Fruit fly (Drosophila melanogaster) whole organism, embryonic: ENCODE results near the gene CG46439.

Experiments used
- Ada2b ChIP-seq: fragments of 200-800 bp; sonication (Bioruptor generic); IDR thresholded peaks from 2 replicates; pipeline ENCODE4 v1.3.6; 2022; ENCODE audit warnings: missing biosample characterization, missing genetic modification characterization
- Asciz ChIP-seq: fragments of 200-800 bp; sonication (Bioruptor generic); optimal IDR thresholded peaks from 2 replicates; lab custom pipeline; 2017; ENCODE audit warnings: missing biosample characterization, mild to moderate bottlenecking, missing genetic modification characterization, missing genetic modification reagents
- CG10274 ChIP-seq: fragments of 200-800 bp; sonication (Bioruptor generic); optimal IDR thresholded peaks from 3 replicates; lab custom pipeline; 2017; ENCODE audit warnings: missing biosample characterization, mild to moderate bottlenecking, missing genetic modification characterization
- CG10431 ChIP-seq: fragments of 200-800 bp; sonication (Bioruptor generic); optimal IDR thresholded peaks from 3 replicates; lab custom pipeline; 2018; ENCODE audit warnings: missing biosample characterization, mild to moderate bottlenecking, missing genetic modification characterization
- CG11504 ChIP-seq: fragments of 200-800 bp; sonication (Bioruptor generic); optimal IDR thresholded peaks from 3 replicates; lab custom pipeline; 2019; ENCODE audit warnings: missing biosample characterization, mild to moderate bottlenecking, missing genetic modification characterization, moderate library complexity
- CG12071 ChIP-seq: fragments of 200-800 bp; sonication (Bioruptor generic); optimal IDR thresholded peaks from 3 replicates; lab custom pipeline; 2018; ENCODE audit warnings: missing biosample characterization, mild to moderate bottlenecking, missing genetic modification characterization
- CG12104 ChIP-seq: fragments of 200-800 bp; sonication (Bioruptor generic); optimal IDR thresholded peaks from 3 replicates; lab custom pipeline; 2016; ENCODE audit warnings: missing biosample characterization, missing genetic modification characterization
- CG12219 ChIP-seq: fragments of 200-800 bp; sonication (Bioruptor generic); optimal IDR thresholded peaks from 3 replicates; lab custom pipeline; 2018; ENCODE audit warnings: missing biosample characterization, mild to moderate bottlenecking, missing genetic modification characterization
- CG12659 ChIP-seq: fragments of 200-800 bp; sonication (Bioruptor generic); optimal IDR thresholded peaks from 3 replicates; lab custom pipeline; 2017; ENCODE audit warnings: mild to moderate bottlenecking, missing biosample characterization, missing genetic modification reagents, missing genetic modification characterization
- CG15011 ChIP-seq: fragments of 200-800 bp; sonication (Bioruptor generic); optimal IDR thresholded peaks from 3 replicates; lab custom pipeline; 2018; ENCODE audit warnings: missing biosample characterization, mild to moderate bottlenecking, missing genetic modification characterization
- CG1647 ChIP-seq: fragments of 200-800 bp; sonication (Bioruptor generic); optimal IDR thresholded peaks from 3 replicates; lab custom pipeline; 2016; ENCODE audit warnings: missing biosample characterization, missing genetic modification characterization
- CG30403 ChIP-seq: fragments of 200-800 bp; sonication (Bioruptor generic); optimal IDR thresholded peaks from 3 replicates; lab custom pipeline; 2016; ENCODE audit warnings: missing biosample characterization, missing genetic modification characterization
- CG3281 ChIP-seq: fragments of 200-800 bp; sonication (Bioruptor generic); optimal IDR thresholded peaks from 3 replicates; lab custom pipeline; 2017; ENCODE audit warnings: missing biosample characterization, mild to moderate bottlenecking, missing genetic modification characterization
- CG3838 ChIP-seq: fragments of 200-800 bp; sonication (Bioruptor generic); optimal IDR thresholded peaks from 3 replicates; lab custom pipeline; 2016; ENCODE audit warnings: missing biosample characterization, missing genetic modification characterization
- CG42726 ChIP-seq: fragments of 200-800 bp; sonication (Bioruptor generic); IDR thresholded peaks from 2 replicates; pipeline ENCODE4 v1.3.6; 2022; ENCODE audit warnings: missing biosample characterization, missing genetic modification characterization; ENCODE audit not compliant: partially characterized antibody
- CG4328 ChIP-seq: fragments of 200-800 bp; sonication (Bioruptor generic); optimal IDR thresholded peaks from 3 replicates; lab custom pipeline; 2017; ENCODE audit warnings: missing biosample characterization, missing genetic modification reagents, missing genetic modification characterization
- CG4424 ChIP-seq: fragments of 200-800 bp; sonication (Bioruptor generic); optimal IDR thresholded peaks from 3 replicates; lab custom pipeline; 2016; ENCODE audit warnings: missing biosample characterization, missing genetic modification characterization
- CG4730 ChIP-seq: fragments of 200-800 bp; sonication (Bioruptor generic); IDR thresholded peaks from 2 replicates; pipeline ENCODE4 v1.3.6; 2022; ENCODE audit warnings: missing biosample characterization, missing genetic modification characterization
- CG8290 ChIP-seq, 3 experiments: fragments of 200-800 bp; sonication (Bioruptor generic); optimal IDR thresholded peaks; 2 replicates each; lab custom pipeline; 2016 to 2019; ENCODE audit warnings: missing biosample characterization in 3 of 3, missing genetic modification characterization in 3 of 3, mild to moderate bottlenecking in 2 of 3, moderate library complexity in 1 of 3
- CG8359 ChIP-seq: fragments of 200-800 bp; sonication (Bioruptor generic); optimal IDR thresholded peaks from 2 replicates; lab custom pipeline; 2017; ENCODE audit warnings: missing biosample characterization, mild to moderate bottlenecking, missing genetic modification characterization, borderline replicate concordance
- CG9797 ChIP-seq: fragments of 200-800 bp; sonication (Bioruptor generic); optimal IDR thresholded peaks from 3 replicates; lab custom pipeline; 2018; ENCODE audit warnings: missing biosample characterization, mild to moderate bottlenecking, missing genetic modification characterization
- Dref ChIP-seq: fragments of 200-800 bp; sonication (Bioruptor generic); IDR thresholded peaks from 2 replicates; pipeline ENCODE4 v1.3.6; 2022; ENCODE audit warnings: missing biosample characterization, missing genetic modification characterization
- Eip74EF ChIP-seq, 2 experiments: fragments of 200-800 bp in 1 of 2; fragments of >200 bp in 1 of 2; sonication (Bioruptor generic) in 1 of 2; optimal IDR thresholded peaks; 2 replicates each; lab custom pipeline; 2017 to 2019; ENCODE audit warnings: missing biosample characterization in 2 of 2, missing genetic modification characterization in 2 of 2, mild to moderate bottlenecking in 1 of 2, moderate library complexity in 1 of 2
- Ets65A ChIP-seq: fragments of 200-800 bp; sonication (Bioruptor generic); peaks from one replicate; lab custom pipeline; 2016; ENCODE audit warnings: missing biosample characterization, missing genetic modification characterization
- Fer1 ChIP-seq: fragments of 200-800 bp; sonication (Bioruptor generic); optimal IDR thresholded peaks from 2 replicates; lab custom pipeline; 2017; ENCODE audit warnings: missing biosample characterization, mild to moderate bottlenecking, missing genetic modification characterization
- Nf-YC ChIP-seq: fragments of 200-800 bp; optimal IDR thresholded peaks from 3 replicates; lab custom pipeline; 2019; ENCODE audit warnings: missing biosample characterization, mild to moderate bottlenecking, missing genetic modification characterization, moderate library complexity
- Side ChIP-seq: fragments of 200-800 bp; sonication (Bioruptor generic); optimal IDR thresholded peaks from 2 replicates; lab custom pipeline; 2016; ENCODE audit warnings: missing biosample characterization, missing genetic modification characterization
- Tbp ChIP-seq: fragments of >200 bp; optimal IDR thresholded peaks from 2 replicates; lab custom pipeline; 2018; ENCODE audit warnings: missing biosample characterization, missing genetic modification characterization
- ab ChIP-seq: fragments of 200-800 bp; sonication (Bioruptor generic); optimal IDR thresholded peaks from 2 replicates; lab custom pipeline; 2016; ENCODE audit warnings: missing biosample characterization, missing genetic modification characterization
- br ChIP-seq: fragments of >200 bp; optimal IDR thresholded peaks from 2 replicates; lab custom pipeline; 2017
- cwo ChIP-seq: fragments of 200-800 bp; sonication (Bioruptor generic); optimal IDR thresholded peaks from 3 replicates; lab custom pipeline; 2017; ENCODE audit warnings: missing biosample characterization, missing genetic modification characterization, mild to moderate bottlenecking, moderate library complexity, missing genetic modification reagents
- dati ChIP-seq: fragments of 200-800 bp; sonication (Bioruptor generic); IDR thresholded peaks from 2 replicates; pipeline ENCODE4 v1.3.6; 2022; ENCODE audit warnings: missing biosample characterization, missing genetic modification characterization
- dmrt11E ChIP-seq: fragments of 200-800 bp; sonication (Bioruptor generic); optimal IDR thresholded peaks from 3 replicates; lab custom pipeline; 2018; ENCODE audit warnings: missing biosample characterization, mild to moderate bottlenecking, missing genetic modification characterization, moderate library complexity
- gcm2 ChIP-seq: fragments of 200-800 bp; sonication (Bioruptor generic); optimal IDR thresholded peaks from 2 replicates; lab custom pipeline; 2016; ENCODE audit warnings: missing biosample characterization, missing genetic modification characterization
- h ChIP-seq: fragments of >200 bp; optimal IDR thresholded peaks from 2 replicates; lab custom pipeline; 2017
- hkb ChIP-seq, 2 experiments: fragments of 200-800 bp in 1 of 2; fragments of >200 bp in 1 of 2; sonication (Bioruptor generic) in 1 of 2; IDR thresholded peaks in 1 of 2; optimal IDR thresholded peaks in 1 of 2; 2 replicates each; pipeline versions ENCODE4 v1.3.6 to Lab custom; 2017 to 2022; ENCODE audit warnings: missing biosample characterization in 1 of 2, missing genetic modification characterization in 1 of 2
- lbe ChIP-seq: fragments of 200-800 bp; sonication (Bioruptor generic); optimal IDR thresholded peaks from 2 replicates; lab custom pipeline; 2016; ENCODE audit warnings: missing biosample characterization, mild to moderate bottlenecking, missing genetic modification characterization
- mirr ChIP-seq: fragments of 200-800 bp; sonication (Bioruptor generic); optimal IDR thresholded peaks from 3 replicates; lab custom pipeline; 2018; ENCODE audit warnings: missing biosample characterization, mild to moderate bottlenecking, missing genetic modification characterization
- org-1 ChIP-seq: fragments of 200-800 bp; sonication (Bioruptor generic); optimal IDR thresholded peaks from 2 replicates; lab custom pipeline; 2017; ENCODE audit warnings: missing biosample characterization, missing genetic modification characterization
- pho ChIP-seq: fragments of 200-800 bp; sonication (Bioruptor generic); optimal IDR thresholded peaks from 2 replicates; lab custom pipeline; 2016; ENCODE audit warnings: missing biosample characterization, missing genetic modification characterization
- phol ChIP-seq: fragments of 200-800 bp; sonication (Bioruptor generic); optimal IDR thresholded peaks from 3 replicates; lab custom pipeline; 2018; ENCODE audit warnings: missing biosample characterization, mild to moderate bottlenecking, missing genetic modification characterization, moderate library complexity
- pum ChIP-seq: fragments of 200-800 bp; sonication (Bioruptor generic); optimal IDR thresholded peaks from 2 replicates; lab custom pipeline; 2016; ENCODE audit warnings: missing biosample characterization, missing genetic modification characterization
- sens ChIP-seq: fragments of 200-800 bp; sonication (Bioruptor generic); peaks from one replicate; lab custom pipeline; 2016; ENCODE audit warnings: missing biosample characterization, missing genetic modification characterization
- shn ChIP-seq: fragments of 200-800 bp; sonication (Bioruptor generic); optimal IDR thresholded peaks from 3 replicates; lab custom pipeline; 2016; ENCODE audit warnings: missing biosample characterization, missing genetic modification characterization
- sisA ChIP-seq: fragments of 200-800 bp; sonication (Bioruptor generic); IDR thresholded peaks from 2 replicates; pipeline ENCODE4 v1.3.6; 2022; ENCODE audit warnings: missing biosample characterization, missing genetic modification characterization
- slbo ChIP-seq: fragments of 200-800 bp; sonication (Bioruptor generic); IDR thresholded peaks from 2 replicates; pipeline ENCODE4 v1.3.6; 2022; ENCODE audit warnings: missing biosample characterization, missing genetic modification characterization
- so ChIP-seq: fragments of 200-800 bp; sonication (Bioruptor generic); IDR thresholded peaks from 3 replicates; pipeline ENCODE4 v1.3.6; 2022; ENCODE audit warnings: missing biosample characterization, missing genetic modification characterization
- tgo ChIP-seq: fragments of 200-800 bp; sonication (Bioruptor generic); IDR thresholded peaks from 3 replicates; pipeline ENCODE4 v1.3.6; 2022; ENCODE audit warnings: missing biosample characterization, missing genetic modification characterization
- ttk ChIP-seq: fragments of 200-800 bp; sonication (Bioruptor generic); IDR thresholded peaks from 2 replicates; pipeline ENCODE4 v2.1.2; 2022; ENCODE audit warnings: missing biosample characterization, missing genetic modification characterization

Gene CG46439

dm6 chr3L:11118627-11119395, 22.8 kb upstream of the CG46439 start (continued):
- TF ChIP-seq CG1647 (peak; percentile 47), CG15011 (peak; percentile 75), CG3838 (peak; percentile 73), org-1 (GFP tag; lab: Kevin White, UChicago) (peak; percentile 75), CG12219 (GFP tag; lab: Kevin White, UChicago) (peak; percentile 76), Nf-YC (tag; lab: Kevin White, UChicago) (peak; percentile 24), ab (GFP tag; lab: Kevin White, UChicago) (no peak), CG10274 (peak; percentile 12), br (lab: Kevin White, UChicago) (no peak), slbo (peak; percentile 20; the same call in 1 of the 2 replicates), CG42726 (GFP tag; lab: Robert Waterston, UW) (no peak), CG12104 (peak; percentile 47), phol (peak; percentile 25), pho (GFP tag; lab: Kevin White, UChicago) (peak; percentile 69), sisA (GFP tag; lab: Robert Waterston, UW) (no peak), Ets65A (no peak), hkb (optimal IDR thresholded peaks at IDR 0.05; lab: Kevin White, UChicago) (no peak), hkb (GFP tag; IDR thresholded peaks at IDR 0.05; lab: Robert Waterston, UW) (peak; percentile 85), Fer1 (GFP tag; lab: Kevin White, UChicago) (peak; percentile 91), pum (GFP tag; lab: Kevin White, UChicago) (peak; percentile 40), Tbp (GFP tag; lab: Kevin White, UChicago) (no peak), h (no peak), Ada2b (GFP tag; lab: Robert Waterston, UW) (no peak), dmrt11E (peak; percentile 44), shn (GFP tag; lab: Kevin White, UChicago) (peak; percentile 58), CG4730 (GFP tag; lab: Robert Waterston, UW) (no peak), ttk (GFP tag; lab: Robert Waterston, UW) (no peak), gcm2 (GFP tag; lab: Kevin White, UChicago) (peak; percentile 60), CG3281 (peak; percentile 74), CG4424 (GFP tag; lab: Kevin White, UChicago) (peak; percentile 12), CG11504 (tag; lab: Kevin White, UChicago) (peak; percentile 30), mirr (GFP tag; lab: Kevin White, UChicago) (peak; percentile 96), CG30403 (GFP tag; lab: Kevin White, UChicago) (peak; percentile 17), so (GFP tag; lab: Robert Waterston, UW) (peak; percentile 91; the same call in 2 of the 3 replicates), Dref (GFP tag; lab: Robert Waterston, UW) (no peak), Eip74EF (GFP tag; optimal IDR thresholded peaks at IDR 0.05; lab: Kevin White, UChicago) (peak in 1 of 2 experiments; percentile 75), CG10431 (peak; percentile 86), Asciz (peak; percentile 84), CG4328 (GFP tag; lab: Kevin White, UChicago) (peak; percentile 95), tgo (GFP tag; lab: Robert Waterston, UW) (peak; percentile 27; the same call in 1 of the 3 replicates), sens (GFP tag; lab: Kevin White, UChicago) (peak; percentile 87), dati (GFP tag; lab: Robert Waterston, UW) (no peak), Side (GFP tag; lab: Kevin White, UChicago) (peak; percentile 80), CG12659 (GFP tag; lab: Kevin White, UChicago) (peak; percentile 56), CG8359 (GFP tag; lab: Kevin White, UChicago) (peak; percentile 61), CG8290 (GFP tag; optimal IDR thresholded peaks at IDR 0.05; lab: Kevin White, UChicago) (peak; percentile 43), CG8290 (tag; optimal IDR thresholded peaks at IDR 0.05; lab: Kevin White, UChicago) (peak; percentile 87 to 88), CG9797 (GFP tag; lab: Kevin White, UChicago) (peak; percentile 26), CG12071 (peak; percentile 80), lbe (GFP tag; lab: Kevin White, UChicago) (peak; percentile 11), cwo (GFP tag; lab: Kevin White, UChicago) (peak; percentile 55)
